Fruit fly (Drosophila melanogaster) whole organism, embryonic: ENCODE results near the gene CG1161.

Experiments
- Antp ChIP-seq: fragments of 200-800 bp; sonication (Bioruptor generic); optimal IDR thresholded peaks from 3 replicates; lab custom pipeline; 2016; ENCODE audit warnings: missing biosample characterization, missing genetic modification characterization
- B-H1 ChIP-seq: fragments of 200-800 bp; sonication (Bioruptor generic); IDR thresholded peaks from 3 replicates; pipeline ENCODE4 v1.3.6; 2022; ENCODE audit warnings: missing biosample characterization, missing genetic modification characterization
- Bgb ChIP-seq: fragments of 200-800 bp; sonication (Bioruptor generic); IDR thresholded peaks from 2 replicates; pipeline ENCODE4 v1.3.6; 2022; ENCODE audit warnings: missing biosample characterization, missing genetic modification characterization; ENCODE audit not compliant: partially characterized antibody
- Bteb2 ChIP-seq: fragments of 200-800 bp; sonication (Bioruptor generic); optimal IDR thresholded peaks from 2 replicates; lab custom pipeline; 2016; ENCODE audit warnings: missing biosample characterization, missing genetic modification characterization
- CG10543 ChIP-seq: fragments of 200-800 bp; sonication (Bioruptor generic); optimal IDR thresholded peaks from 3 replicates; lab custom pipeline; 2017; ENCODE audit warnings: missing biosample characterization, mild to moderate bottlenecking, missing genetic modification characterization, moderate library complexity
- CG11560 ChIP-seq: fragments of 200-800 bp; sonication (Bioruptor generic); IDR thresholded peaks from 3 replicates; pipeline ENCODE4 v1.3.6; 2022; ENCODE audit warnings: missing biosample characterization, missing genetic modification characterization
- CG12942 ChIP-seq: fragments of 200-800 bp; sonication (Bioruptor generic); optimal IDR thresholded peaks from 3 replicates; lab custom pipeline; 2016; ENCODE audit warnings: missing biosample characterization, missing genetic modification characterization
- CG13624 ChIP-seq: fragments of 200-800 bp; sonication (Bioruptor generic); optimal IDR thresholded peaks from 2 replicates; lab custom pipeline; 2016; ENCODE audit warnings: missing biosample characterization, missing genetic modification characterization
- CG1529 ChIP-seq: fragments of 200-800 bp; sonication (Bioruptor generic); optimal IDR thresholded peaks from 3 replicates; lab custom pipeline; 2018; ENCODE audit warnings: missing biosample characterization, missing genetic modification characterization
- CG17361 ChIP-seq: fragments of 200-800 bp; sonication (Bioruptor generic); IDR thresholded peaks from 3 replicates; pipeline ENCODE4 v1.3.6; 2022; ENCODE audit warnings: missing biosample characterization, missing genetic modification characterization
- CG17612 ChIP-seq: fragments of 200-800 bp; sonication (Bioruptor generic); IDR thresholded peaks from 2 replicates; pipeline ENCODE4 v1.3.6; 2022; ENCODE audit warnings: missing biosample characterization, missing genetic modification characterization
- CG18476 ChIP-seq: fragments of 200-800 bp; sonication (Bioruptor generic); optimal IDR thresholded peaks from 2 replicates; lab custom pipeline; 2016; ENCODE audit warnings: missing biosample characterization, mild to moderate bottlenecking, missing genetic modification characterization
- CG2202 ChIP-seq: fragments of 200-800 bp; sonication (Bioruptor generic); optimal IDR thresholded peaks from 2 replicates; lab custom pipeline; 2018; ENCODE audit warnings: missing biosample characterization, mild to moderate bottlenecking, missing genetic modification characterization
- CG2889 ChIP-seq: fragments of 200-800 bp; sonication (Bioruptor generic); IDR thresholded peaks from 3 replicates; pipeline ENCODE4 v1.3.6; 2022; ENCODE audit warnings: missing biosample characterization, missing genetic modification characterization
- CG32532 ChIP-seq: fragments of 200-800 bp; sonication (Bioruptor generic); IDR thresholded peaks from 2 replicates; pipeline ENCODE4 v1.3.6; 2022; ENCODE audit warnings: missing biosample characterization, missing genetic modification characterization
- CG3838 ChIP-seq: fragments of 200-800 bp; sonication (Bioruptor generic); optimal IDR thresholded peaks from 3 replicates; lab custom pipeline; 2016; ENCODE audit warnings: missing biosample characterization, missing genetic modification characterization
- CG43689 ChIP-seq: fragments of 200-800 bp; sonication (Bioruptor generic); IDR thresholded peaks from 2 replicates; pipeline ENCODE4 v1.3.6; 2022; ENCODE audit warnings: missing biosample characterization, missing genetic modification characterization
- CG4404 ChIP-seq: fragments of 200-800 bp; sonication (Bioruptor generic); IDR thresholded peaks from 2 replicates; pipeline ENCODE4 v1.3.6; 2022; ENCODE audit warnings: missing biosample characterization, missing genetic modification characterization
- CG6813 ChIP-seq: fragments of 200-800 bp; sonication (Bioruptor generic); optimal IDR thresholded peaks from 2 replicates; lab custom pipeline; 2017; ENCODE audit warnings: missing biosample characterization, missing genetic modification characterization, mild to moderate bottlenecking, moderate library complexity, missing genetic modification reagents
- CG7357 ChIP-seq: fragments of 200-800 bp; sonication (Bioruptor generic); IDR thresholded peaks from 3 replicates; pipeline ENCODE4 v1.3.6; 2022; ENCODE audit warnings: missing biosample characterization, missing genetic modification characterization
- CG7372 ChIP-seq: fragments of 200-800 bp; sonication (Bioruptor generic); IDR thresholded peaks from 2 replicates; pipeline ENCODE4 v1.3.6; 2022; ENCODE audit warnings: missing biosample characterization, missing genetic modification characterization
- CG8765 ChIP-seq: fragments of 200-800 bp; sonication (Bioruptor generic); IDR thresholded peaks from 2 replicates; pipeline ENCODE4 v1.3.6; 2022; ENCODE audit warnings: missing biosample characterization, missing genetic modification characterization
- CG8944 ChIP-seq: fragments of 200-800 bp; sonication (Bioruptor generic); optimal IDR thresholded peaks from 3 replicates; lab custom pipeline; 2016; ENCODE audit warnings: missing biosample characterization, missing genetic modification characterization
- CG9797 ChIP-seq: fragments of 200-800 bp; sonication (Bioruptor generic); optimal IDR thresholded peaks from 3 replicates; lab custom pipeline; 2018; ENCODE audit warnings: missing biosample characterization, mild to moderate bottlenecking, missing genetic modification characterization
- CoRest ChIP-seq: fragments of 200-800 bp; sonication (Bioruptor generic); optimal IDR thresholded peaks from 3 replicates; lab custom pipeline; 2018; ENCODE audit warnings: missing biosample characterization, mild to moderate bottlenecking, missing genetic modification characterization, moderate library complexity
- Deaf1 ChIP-seq: fragments of 200-800 bp; optimal IDR thresholded peaks from 3 replicates; lab custom pipeline; 2019; ENCODE audit warnings: missing biosample characterization, mild to moderate bottlenecking, missing genetic modification characterization, moderate library complexity
- ERR ChIP-seq: fragments of 200-800 bp; sonication (Bioruptor generic); optimal IDR thresholded peaks from 2 replicates; lab custom pipeline; 2016; ENCODE audit warnings: missing biosample characterization, missing genetic modification characterization
- Gsc ChIP-seq: fragments of 200-800 bp; sonication (Bioruptor generic); IDR thresholded peaks from 2 replicates; pipeline ENCODE4 v1.3.6; 2022; ENCODE audit warnings: missing biosample characterization, missing genetic modification characterization
- HLH54F ChIP-seq: fragments of 200-800 bp; sonication (Bioruptor generic); optimal IDR thresholded peaks from 3 replicates; lab custom pipeline; 2016; ENCODE audit warnings: missing biosample characterization, missing genetic modification characterization
- Meics ChIP-seq: fragments of 200-800 bp; sonication (Bioruptor generic); optimal IDR thresholded peaks from 2 replicates; lab custom pipeline; 2017; ENCODE audit warnings: missing biosample characterization, mild to moderate bottlenecking, missing genetic modification characterization
- NC2α ChIP-seq: fragments of 200-800 bp; sonication (Bioruptor generic); optimal IDR thresholded peaks from 2 replicates; lab custom pipeline; 2016; ENCODE audit warnings: missing biosample characterization, missing genetic modification characterization
- Oaz ChIP-seq: fragments of 200-800 bp; sonication (Bioruptor generic); IDR thresholded peaks from 2 replicates; pipeline ENCODE4 v1.3.6; 2022; ENCODE audit warnings: missing biosample characterization, missing genetic modification characterization
- Optix ChIP-seq: fragments of 200-800 bp; sonication (Bioruptor generic); IDR thresholded peaks from 3 replicates; pipeline ENCODE4 v1.3.6; 2022; ENCODE audit warnings: missing biosample characterization, missing genetic modification characterization
- PHDP ChIP-seq: fragments of 200-800 bp; sonication (Bioruptor generic); optimal IDR thresholded peaks from 3 replicates; lab custom pipeline; 2018; ENCODE audit warnings: missing biosample characterization, mild to moderate bottlenecking, missing genetic modification characterization, moderate library complexity
- Rfx ChIP-seq: fragments of 200-800 bp; sonication (Bioruptor generic); IDR thresholded peaks from 2 replicates; pipeline ENCODE4 v1.3.6; 2022; ENCODE audit warnings: missing biosample characterization, missing genetic modification characterization
- Side ChIP-seq: fragments of 200-800 bp; sonication (Bioruptor generic); optimal IDR thresholded peaks from 2 replicates; lab custom pipeline; 2016; ENCODE audit warnings: missing biosample characterization, missing genetic modification characterization
- bab2 ChIP-seq: fragments of 200-800 bp; sonication (Bioruptor generic); optimal IDR thresholded peaks from 2 replicates; lab custom pipeline; 2016; ENCODE audit warnings: missing biosample characterization, missing genetic modification characterization
- bcd ChIP-seq: fragments of 200-800 bp; sonication (Bioruptor generic); optimal IDR thresholded peaks from 2 replicates; lab custom pipeline; 2017; ENCODE audit warnings: missing biosample characterization, mild to moderate bottlenecking, missing genetic modification characterization
- btn ChIP-seq: fragments of 200-800 bp; sonication (Bioruptor generic); optimal IDR thresholded peaks from 2 replicates; lab custom pipeline; 2016; ENCODE audit warnings: missing biosample characterization, missing genetic modification characterization
- caup ChIP-seq: fragments of 200-800 bp; sonication (Bioruptor generic); optimal IDR thresholded peaks from 3 replicates; lab custom pipeline; 2017; ENCODE audit warnings: missing biosample characterization, mild to moderate bottlenecking, missing genetic modification characterization, moderate library complexity; ENCODE audit not compliant: severe bottlenecking
- chinmo ChIP-seq: fragments of 200-800 bp; sonication (Bioruptor generic); IDR thresholded peaks from 4 replicates; pipeline ENCODE4 v1.3.6; 2022; ENCODE audit warnings: missing biosample characterization, missing genetic modification characterization; ENCODE audit not compliant: partially characterized antibody
- dati ChIP-seq: fragments of 200-800 bp; sonication (Bioruptor generic); IDR thresholded peaks from 2 replicates; pipeline ENCODE4 v1.3.6; 2022; ENCODE audit warnings: missing biosample characterization, missing genetic modification characterization
- fu2 ChIP-seq: fragments of 200-800 bp; sonication (Bioruptor generic); optimal IDR thresholded peaks from 2 replicates; lab custom pipeline; 2016; ENCODE audit warnings: missing biosample characterization, missing genetic modification characterization
- gem ChIP-seq: fragments of 200-800 bp; sonication (Bioruptor generic); optimal IDR thresholded peaks from 2 replicates; lab custom pipeline; 2019; ENCODE audit warnings: missing biosample characterization, mild to moderate bottlenecking, missing genetic modification characterization, moderate library complexity
- inv ChIP-seq: fragments of 200-800 bp; sonication (Bioruptor generic); IDR thresholded peaks from 2 replicates; pipeline ENCODE4 v1.3.6; 2022; ENCODE audit warnings: missing biosample characterization, missing genetic modification characterization; ENCODE audit not compliant: partially characterized antibody
- jing ChIP-seq: fragments of 200-800 bp; sonication (Bioruptor generic); optimal IDR thresholded peaks from 2 replicates; lab custom pipeline; 2018; ENCODE audit warnings: missing biosample characterization, mild to moderate bottlenecking, missing genetic modification characterization
- lbe ChIP-seq: fragments of 200-800 bp; sonication (Bioruptor generic); optimal IDR thresholded peaks from 2 replicates; lab custom pipeline; 2016; ENCODE audit warnings: missing biosample characterization, mild to moderate bottlenecking, missing genetic modification characterization
- schlank ChIP-seq: fragments of 200-800 bp; sonication (Bioruptor generic); optimal IDR thresholded peaks from 2 replicates; lab custom pipeline; 2018; ENCODE audit warnings: missing biosample characterization, mild to moderate bottlenecking, missing genetic modification characterization
- unc-4 ChIP-seq: fragments of 200-800 bp; sonication (Bioruptor generic); IDR thresholded peaks from 2 replicates; pipeline ENCODE4 v1.3.6; 2022; ENCODE audit warnings: missing biosample characterization, missing genetic modification characterization; ENCODE audit not compliant: partially characterized antibody
- vnd ChIP-seq: fragments of 200-800 bp; sonication (Bioruptor generic); IDR thresholded peaks from 3 replicates; pipeline ENCODE4 v1.3.6; 2022; ENCODE audit warnings: missing biosample characterization, missing genetic modification characterization; ENCODE audit not compliant: partially characterized antibody
- zf30C ChIP-seq: fragments of 200-800 bp; sonication (Bioruptor generic); optimal IDR thresholded peaks from 3 replicates; lab custom pipeline; 2018; ENCODE audit warnings: missing biosample characterization, mild to moderate bottlenecking, missing genetic modification characterization

CG1161 gene

dm6 chr3R:5393742-5394391 lies 39.0 kb downstream of the CG1161 start, which contains the start of gene CG1172 (continued):
- TF ChIP-seq Optix (GFP tag; lab: Robert Waterston, UW) (no peak), Meics (GFP tag; lab: Kevin White, UChicago) (peak; percentile 5), CG2889 (no peak), Antp (no peak), CG13624 (GFP tag; lab: Kevin White, UChicago) (peak; percentile 27), CG17361 (GFP tag; lab: Robert Waterston, UW) (no peak), CG8944 (no peak), CoRest (tag; lab: Kevin White, UChicago) (peak; percentile 28), CG18476 (no peak), Rfx (GFP tag; lab: Robert Waterston, UW) (peak; percentile 11; the same call in 1 of the 2 replicates), CG43689 (GFP tag; lab: Robert Waterston, UW) (no peak), inv (GFP tag; lab: Robert Waterston, UW) (peak; percentile 48; the same call in 1 of the 2 replicates), HLH54F (GFP tag; lab: Kevin White, UChicago) (no peak), bcd (GFP tag; lab: Kevin White, UChicago) (peak; percentile 26), Bteb2 (GFP tag; lab: Kevin White, UChicago) (no peak), chinmo (GFP tag; lab: Robert Waterston, UW) (0 out of 4 replicates have a peak, but pooled peaks have one; percentile 48), Bgb (GFP tag; lab: Robert Waterston, UW) (peak; percentile 78), Gsc (GFP tag; lab: Robert Waterston, UW) (no peak), CG11560 (tag; lab: Robert Waterston, UW) (no peak), btn (GFP tag; lab: Kevin White, UChicago) (no peak), CG7372 (GFP tag; lab: Robert Waterston, UW) (no peak), NC2α (GFP tag; lab: Kevin White, UChicago) (no peak), Deaf1 (tag; lab: Kevin White, UChicago) (no peak), CG12942 (GFP tag; lab: Kevin White, UChicago) (no peak), CG3838 (GFP tag; lab: Kevin White, UChicago) (no peak), CG4404 (GFP tag; lab: Robert Waterston, UW) (no peak), zf30C (GFP tag; lab: Kevin White, UChicago) (no peak), dati (GFP tag; lab: Robert Waterston, UW) (no peak), PHDP (tag; lab: Kevin White, UChicago) (peak; percentile 61), fu2 (GFP tag; lab: Kevin White, UChicago) (no peak), CG9797 (GFP tag; lab: Kevin White, UChicago) (peak; percentile 85), schlank (tag; lab: Kevin White, UChicago) (no peak), CG10543 (GFP tag; lab: Kevin White, UChicago) (no peak), unc-4 (GFP tag; lab: Robert Waterston, UW) (peak; percentile 82), vnd (GFP tag; lab: Robert Waterston, UW) (peak; percentile 52; the same call in 2 of the 3 replicates), ERR (no peak), Oaz (no peak), Side (no peak), lbe (GFP tag; lab: Kevin White, UChicago) (peak; percentile 17), caup (GFP tag; lab: Kevin White, UChicago) (peak; percentile 32), CG8765 (GFP tag; lab: Robert Waterston, UW) (no peak), CG32532 (GFP tag; lab: Robert Waterston, UW) (no peak), gem (no peak), bab2 (GFP tag; lab: Kevin White, UChicago) (no peak), CG17612 (no peak), CG7357 (GFP tag; lab: Robert Waterston, UW) (no peak), jing (GFP tag; lab: Kevin White, UChicago) (no peak), CG6813 (GFP tag; lab: Kevin White, UChicago) (no peak), CG2202 (no peak), CG1529 (GFP tag; lab: Kevin White, UChicago) (no peak), B-H1 (no peak)
